Fruit fly (Drosophila melanogaster) whole organism, embryonic: ENCODE results near the gene CG5639.

ENCODE experiments used
- CG10321 ChIP-seq: fragments of 200-800 bp; sonication (Bioruptor generic); IDR thresholded peaks from 2 replicates; pipeline ENCODE4 v1.3.6; 2022; ENCODE audit warnings: missing biosample characterization, missing genetic modification characterization
- CG16815 ChIP-seq: fragments of 200-800 bp; sonication (Bioruptor generic); optimal IDR thresholded peaks from 3 replicates; lab custom pipeline; 2017; ENCODE audit warnings: missing biosample characterization, mild to moderate bottlenecking, missing genetic modification characterization
- CG4328 ChIP-seq: fragments of 200-800 bp; sonication (Bioruptor generic); optimal IDR thresholded peaks from 3 replicates; lab custom pipeline; 2017; ENCODE audit warnings: missing biosample characterization, missing genetic modification reagents, missing genetic modification characterization
- CG9609 ChIP-seq: fragments of 200-800 bp; sonication (Bioruptor generic); optimal IDR thresholded peaks from 3 replicates; lab custom pipeline; 2016; ENCODE audit warnings: missing biosample characterization, missing genetic modification characterization
- CkIIα-i1 ChIP-seq: fragments of 200-800 bp; sonication (Bioruptor generic); IDR thresholded peaks from 2 replicates; pipeline ENCODE4 v1.3.6; 2022; ENCODE audit warnings: missing biosample characterization, missing genetic modification characterization
- Dll ChIP-seq: fragments of 200-800 bp; sonication (Bioruptor generic); IDR thresholded peaks from 4 replicates; pipeline ENCODE4 v1.3.6; 2022; ENCODE audit warnings: missing biosample characterization, missing genetic modification characterization; ENCODE audit not compliant: partially characterized antibody
- Hsf ChIP-seq: fragments of 200-800 bp; sonication (Bioruptor generic); optimal IDR thresholded peaks from 3 replicates; lab custom pipeline; 2016; ENCODE audit warnings: missing biosample characterization, missing genetic modification characterization
- Sin3A ChIP-seq: fragments of >200 bp; optimal IDR thresholded peaks from 2 replicates; lab custom pipeline; 2018
- ci ChIP-seq: fragments of 200-800 bp; sonication (Bioruptor generic); IDR thresholded peaks from 3 replicates; pipeline ENCODE4 v1.3.6; 2022; ENCODE audit warnings: missing biosample characterization, missing genetic modification characterization
- pros ChIP-seq: fragments of 200-800 bp; sonication (Bioruptor generic); optimal IDR thresholded peaks from 3 replicates; lab custom pipeline; 2019; ENCODE audit warnings: missing biosample characterization, mild to moderate bottlenecking, missing genetic modification characterization, moderate library complexity
- schlank ChIP-seq: fragments of 200-800 bp; sonication (Bioruptor generic); optimal IDR thresholded peaks from 2 replicates; lab custom pipeline; 2018; ENCODE audit warnings: missing biosample characterization, mild to moderate bottlenecking, missing genetic modification characterization
- tio ChIP-seq: fragments of 200-800 bp; sonication (Bioruptor generic); optimal IDR thresholded peaks from 2 replicates; lab custom pipeline; 2017; ENCODE audit warnings: missing biosample characterization, missing genetic modification characterization, inconsistent platforms
- zen2 ChIP-seq: fragments of 200-800 bp; sonication (Bioruptor generic); IDR thresholded peaks from 3 replicates; pipeline ENCODE4 v1.3.6; 2022; ENCODE audit warnings: missing biosample characterization, missing genetic modification characterization; ENCODE audit not compliant: partially characterized antibody

dm6 chr3R:27553921-27554320 lies 42.0 kb downstream of the CG5639 start:
- TF ChIP-seq CG16815 (no peak), zen2 (GFP tag; lab: Robert Waterston, UW) (no peak), Dll (GFP tag; lab: Robert Waterston, UW) (no peak), Sin3A (no peak), CkIIα-i1 (no peak), Hsf (GFP tag; lab: Kevin White, UChicago) (peak; percentile 26), CG9609 (peak; percentile 6), CG10321 (GFP tag; lab: Robert Waterston, UW) (no peak), CG4328 (GFP tag; lab: Kevin White, UChicago) (no peak), pros (GFP tag; lab: Kevin White, UChicago) (no peak), ci (GFP tag; lab: Robert Waterston, UW) (peak; percentile 82), schlank (no peak), tio (no peak)
